Fruit fly (Drosophila melanogaster) whole organism, embryonic: Measurements from ENCODE around the gene mus101.

Experiments
- CG10321 ChIP-seq: fragments of 200-800 bp; sonication (Bioruptor generic); IDR thresholded peaks from 2 replicates; pipeline ENCODE4 v1.3.6; 2022; ENCODE audit warnings: missing biosample characterization, missing genetic modification characterization
- CG13894 ChIP-seq: fragments of 200-800 bp; sonication (Bioruptor generic); optimal IDR thresholded peaks from 3 replicates; lab custom pipeline; 2018; ENCODE audit warnings: missing biosample characterization, mild to moderate bottlenecking, missing genetic modification characterization, moderate library complexity
- ERR ChIP-seq: fragments of 200-800 bp; sonication (Bioruptor generic); optimal IDR thresholded peaks from 2 replicates; lab custom pipeline; 2016; ENCODE audit warnings: missing biosample characterization, missing genetic modification characterization
- Ets65A ChIP-seq: fragments of 200-800 bp; sonication (Bioruptor generic); peaks from one replicate; lab custom pipeline; 2016; ENCODE audit warnings: missing biosample characterization, missing genetic modification characterization
- Ptx1 ChIP-seq: fragments of 200-800 bp; sonication (Bioruptor generic); IDR thresholded peaks from 2 replicates; pipeline ENCODE4 v1.3.6; 2022; ENCODE audit warnings: missing biosample characterization, missing genetic modification characterization
- al ChIP-seq: fragments of 200-800 bp; sonication (Bioruptor generic); IDR thresholded peaks from 2 replicates; pipeline ENCODE4 v1.3.6; 2022; ENCODE audit warnings: missing biosample characterization, missing genetic modification characterization
- ewg ChIP-seq: fragments of 200-800 bp; sonication (Bioruptor generic); optimal IDR thresholded peaks from 3 replicates; lab custom pipeline; 2017; ENCODE audit warnings: mild to moderate bottlenecking, missing biosample characterization, missing genetic modification reagents, missing genetic modification characterization
- fu2 ChIP-seq: fragments of 200-800 bp; sonication (Bioruptor generic); optimal IDR thresholded peaks from 2 replicates; lab custom pipeline; 2016; ENCODE audit warnings: missing biosample characterization, missing genetic modification characterization
- psq ChIP-seq: fragments of 200-800 bp; sonication (Bioruptor generic); optimal IDR thresholded peaks from 2 replicates; lab custom pipeline; 2017; ENCODE audit warnings: missing biosample characterization, missing genetic modification characterization

DNA sequence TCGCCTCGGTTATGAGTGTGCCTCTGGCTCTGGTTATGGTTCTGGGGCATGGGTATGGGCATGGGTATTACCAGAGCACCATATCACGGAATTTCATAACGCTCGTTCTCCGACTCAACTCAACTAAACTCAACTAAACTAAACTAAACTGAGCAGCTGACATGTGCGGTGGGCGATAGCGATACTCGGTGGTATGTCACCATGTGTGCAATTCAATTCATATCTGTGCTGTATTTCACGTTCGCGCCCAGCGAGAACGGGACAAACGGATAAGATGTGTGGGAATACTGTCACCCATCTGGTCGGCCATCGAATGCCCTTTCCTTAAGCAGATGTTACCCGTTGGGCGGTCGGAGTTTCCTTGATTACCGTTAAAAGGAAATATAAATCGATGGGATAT lies 41.8 kb upstream of the mus101 start, which contains the start of gene CG12177:
- TF ChIP-seq ewg (GFP tag; lab: Kevin White, UChicago): no peak
- no peak for TF ChIP-seq fu2 (GFP tag; lab: Kevin White, UChicago)
- no peak for TF ChIP-seq CG13894 (tag; lab: Kevin White, UChicago)
- TF ChIP-seq psq (GFP tag; lab: Kevin White, UChicago): no peak
- TF ChIP-seq Ets65A (GFP tag; lab: Kevin White, UChicago): peak; percentile 37
- no peak for TF ChIP-seq Ptx1 (GFP tag; lab: Robert Waterston, UW)
- TF ChIP-seq CG10321 (GFP tag; lab: Robert Waterston, UW): peak; percentile 60; the same call in 1 of the 2 replicates
- no peak for TF ChIP-seq ERR
- TF ChIP-seq al (GFP tag; lab: Robert Waterston, UW): no peak
